Worm (Caenorhabditis elegans) whole organism, L1 larva: Measurements from ENCODE around the gene acs-20.

Experiments used
- C04F5.9 ChIP-seq: sonication (generic microtip); optimal IDR thresholded peaks from 2 replicates; lab custom pipeline; 2016; ENCODE audit warnings: missing genetic modification characterization, missing compliant biosample characterization
- F16B12.6 ChIP-seq: fragments of 150-350 bp; optimal IDR thresholded peaks from 2 replicates; lab custom pipeline; 2014; ENCODE audit warnings: missing biosample characterization, missing genetic modification characterization
- Y116A8C.19 ChIP-seq: sonication (generic microtip); optimal IDR thresholded peaks from 2 replicates; lab custom pipeline; 2016; ENCODE audit warnings: missing compliant biosample characterization, missing genetic modification characterization, borderline replicate concordance
- aha-1 ChIP-seq: fragments of 150-350 bp; optimal IDR thresholded peaks from 2 replicates; lab custom pipeline; 2014; ENCODE audit warnings: missing biosample characterization, missing genetic modification characterization
- aly-2 ChIP-seq: fragments of 150-350 bp; optimal IDR thresholded peaks from 2 replicates; lab custom pipeline; 2014; ENCODE audit warnings: missing biosample characterization, missing genetic modification characterization
- ceh-63 ChIP-seq: fragments of 200-800 bp; sonication (Bioruptor generic); optimal IDR thresholded peaks from 2 replicates; lab custom pipeline; 2018; ENCODE audit warnings: mild to moderate bottlenecking, missing genetic modification characterization, missing compliant biosample characterization
- ceh-82 ChIP-seq, 3 experiments: fragments of 150-350 bp in 1 of 3; sonication (generic microtip) in 2 of 3; optimal IDR thresholded peaks; 2 replicates each; lab custom pipeline; 2014 to 2017; ENCODE audit warnings: missing biosample characterization in 3 of 3, missing genetic modification characterization in 3 of 3
- ceh-90 ChIP-seq: sonication (generic microtip); optimal IDR thresholded peaks from 2 replicates; lab custom pipeline; 2016; ENCODE audit warnings: missing genetic modification characterization, missing compliant biosample characterization
- ces-1 ChIP-seq: fragments of 150-350 bp; optimal IDR thresholded peaks from 2 replicates; lab custom pipeline; 2014; ENCODE audit warnings: missing biosample characterization, missing genetic modification reagents, missing genetic modification characterization
- efl-3 ChIP-seq: fragments of 200-800 bp; sonication (Bioruptor generic); optimal IDR thresholded peaks from 2 replicates; lab custom pipeline; 2018; ENCODE audit warnings: mild to moderate bottlenecking, missing genetic modification characterization, missing compliant biosample characterization
- elt-2 ChIP-seq: sonication (generic microtip); optimal IDR thresholded peaks from 2 replicates; lab custom pipeline; 2016; ENCODE audit warnings: missing genetic modification characterization, mild to moderate bottlenecking, inconsistent platforms, missing compliant biosample characterization, missing genetic modification reagents
- elt-3 ChIP-seq, 6 experiments: fragments of 150-350 bp in 1 of 6; sonication (generic microtip); optimal IDR thresholded peaks; 2 replicates each; lab custom pipeline; 2017 to 2018; ENCODE audit warnings: missing biosample characterization in 6 of 6, missing genetic modification characterization in 6 of 6, inconsistent platforms in 1 of 6
- ets-5 ChIP-seq: fragments of 200-800 bp; sonication (Bioruptor generic); IDR thresholded peaks from 2 replicates; pipeline ENCODE4 v1.3.6; 2022; ENCODE audit warnings: missing genetic modification characterization, missing compliant biosample characterization
- fkh-10 ChIP-seq: sonication (generic microtip); optimal IDR thresholded peaks from 2 replicates; lab custom pipeline; 2017; ENCODE audit warnings: missing biosample characterization, missing genetic modification reagents, missing genetic modification characterization
- grh-1 ChIP-seq: fragments of 200-800 bp; sonication (Bioruptor generic); IDR thresholded peaks from 2 replicates; pipeline ENCODE4 v1.3.6; 2022; ENCODE audit warnings: missing genetic modification reagents, missing genetic modification characterization, missing compliant biosample characterization
- hlh-17 ChIP-seq: fragments of 200-800 bp; sonication (Bioruptor generic); optimal IDR thresholded peaks from 2 replicates; lab custom pipeline; 2018; ENCODE audit warnings: missing genetic modification characterization, mild to moderate bottlenecking, missing compliant biosample characterization, moderate library complexity, borderline replicate concordance
- irx-1 ChIP-seq: sonication (generic microtip); optimal IDR thresholded peaks from 2 replicates; lab custom pipeline; 2016; ENCODE audit warnings: missing genetic modification characterization, missing compliant biosample characterization
- isw-1 ChIP-seq: fragments of 200-800 bp; sonication (Bioruptor generic); IDR thresholded peaks from 2 replicates; pipeline ENCODE4 v1.3.6; 2022; ENCODE audit warnings: missing genetic modification characterization, missing compliant biosample characterization
- jun-1 ChIP-seq: fragments of 150-350 bp; optimal IDR thresholded peaks from 2 replicates; lab custom pipeline; 2014; ENCODE audit warnings: missing biosample characterization, missing genetic modification reagents, missing genetic modification characterization
- lin-13 ChIP-seq: fragments of 150-350 bp; optimal IDR thresholded peaks from 2 replicates; lab custom pipeline; 2014; ENCODE audit warnings: missing biosample characterization, missing genetic modification reagents, missing genetic modification characterization
- lin-35 ChIP-seq, 2 experiments: fragments of 150-350 bp; optimal IDR thresholded peaks; 2 replicates each; lab custom pipeline; 2014; ENCODE audit warnings: missing biosample characterization in 2 of 2, missing genetic modification characterization in 2 of 2, missing genetic modification reagents in 2 of 2
- lsy-2 ChIP-seq, 2 experiments: fragments of 150-350 bp; optimal IDR thresholded peaks; 2 replicates each; lab custom pipeline; 2014; ENCODE audit warnings: missing biosample characterization in 2 of 2, missing genetic modification characterization in 2 of 2
- mab-9 ChIP-seq: fragments of 200-800 bp; sonication (Bioruptor generic); IDR thresholded peaks from 2 replicates; pipeline ENCODE4 v1.3.6; 2022; ENCODE audit warnings: missing genetic modification reagents, missing genetic modification characterization, missing compliant biosample characterization
- mdl-1 ChIP-seq, 2 experiments: fragments of 150-350 bp; optimal IDR thresholded peaks; 2 replicates each; lab custom pipeline; 2014 to 2017; ENCODE audit warnings: missing biosample characterization in 2 of 2, missing genetic modification characterization in 2 of 2, inconsistent platforms in 1 of 2
- nhr-12 ChIP-seq: sonication (generic microtip); optimal IDR thresholded peaks from 2 replicates; lab custom pipeline; 2017; ENCODE audit warnings: missing biosample characterization, missing genetic modification characterization
- nhr-19 ChIP-seq: fragments of 200-800 bp; sonication (Bioruptor generic); conservative IDR thresholded peaks from 2 replicates; pipeline ENCODE4 v1.3.6; 2022; ENCODE audit warnings: missing genetic modification characterization, missing compliant biosample characterization
- nhr-47 ChIP-seq: sonication (generic microtip); optimal IDR thresholded peaks from 2 replicates; lab custom pipeline; 2016; ENCODE audit warnings: mild to moderate bottlenecking, missing genetic modification characterization, moderate library complexity, missing compliant biosample characterization
- nhr-77 ChIP-seq: fragments of 150-350 bp; optimal IDR thresholded peaks from 2 replicates; lab custom pipeline; 2014; ENCODE audit warnings: missing biosample characterization, missing genetic modification characterization
- nhr-85 ChIP-seq: sonication (generic microtip); peaks from one replicate; lab custom pipeline; 2016; ENCODE audit warnings: missing genetic modification characterization, inconsistent platforms, missing compliant biosample characterization
- nhr-90 ChIP-seq: sonication (generic microtip); optimal IDR thresholded peaks from 2 replicates; lab custom pipeline; 2016; ENCODE audit warnings: mild to moderate bottlenecking, missing genetic modification characterization, missing compliant biosample characterization; ENCODE audit not compliant: poor library complexity
- pax-3 ChIP-seq: fragments of 200-800 bp; sonication (Bioruptor generic); optimal IDR thresholded peaks from 2 replicates; lab custom pipeline; 2018; ENCODE audit warnings: mild to moderate bottlenecking, missing genetic modification characterization, moderate library complexity, missing compliant biosample characterization
- pqm-1 ChIP-seq: sonication (generic microtip); optimal IDR thresholded peaks from 3 replicates; lab custom pipeline; 2017; ENCODE audit warnings: missing biosample characterization, missing genetic modification characterization
- rnt-1 ChIP-seq: sonication (generic microtip); optimal IDR thresholded peaks from 2 replicates; lab custom pipeline; 2016; ENCODE audit warnings: mild to moderate bottlenecking, missing genetic modification characterization, moderate library complexity, missing compliant biosample characterization
- skn-1 ChIP-seq: fragments of 150-350 bp; optimal IDR thresholded peaks from 2 replicates; lab custom pipeline; 2014; ENCODE audit warnings: missing biosample characterization, missing genetic modification characterization
- snpc-4 ChIP-seq: fragments of 150-350 bp; optimal IDR thresholded peaks from 2 replicates; lab custom pipeline; 2014; ENCODE audit warnings: missing biosample characterization, missing genetic modification characterization
- sox-4 ChIP-seq: sonication (generic microtip); optimal IDR thresholded peaks from 2 replicates; lab custom pipeline; 2016; ENCODE audit warnings: missing genetic modification characterization, missing compliant biosample characterization
- sptf-1 ChIP-seq: fragments of 150-350 bp; optimal IDR thresholded peaks from 2 replicates; lab custom pipeline; 2014; ENCODE audit warnings: missing biosample characterization, missing genetic modification characterization
- sup-37 ChIP-seq: fragments of 200-800 bp; sonication (Bioruptor generic); optimal IDR thresholded peaks from 2 replicates; lab custom pipeline; 2018; ENCODE audit warnings: mild to moderate bottlenecking, missing genetic modification characterization, missing compliant biosample characterization
- tlp-1 ChIP-seq: fragments of 150-350 bp; optimal IDR thresholded peaks from 2 replicates; lab custom pipeline; 2014; ENCODE audit warnings: missing biosample characterization, missing genetic modification characterization
- unc-98 ChIP-seq: fragments of 200-800 bp; sonication (Bioruptor generic); IDR thresholded peaks from 2 replicates; pipeline ENCODE4 v1.3.6; 2022; ENCODE audit warnings: missing genetic modification characterization, missing compliant biosample characterization
- vab-15 ChIP-seq: sonication (generic microtip); optimal IDR thresholded peaks from 2 replicates; lab custom pipeline; 2017; ENCODE audit warnings: missing genotype, mild to moderate bottlenecking, missing genetic modification characterization, missing compliant biosample characterization
- xbp-1 ChIP-seq: sonication (generic microtip); optimal IDR thresholded peaks from 2 replicates; lab custom pipeline; 2016; ENCODE audit warnings: missing genetic modification characterization, missing compliant biosample characterization
- zag-1 ChIP-seq: fragments of 150-350 bp; optimal IDR thresholded peaks from 2 replicates; lab custom pipeline; 2014; ENCODE audit warnings: missing biosample characterization, missing genetic modification characterization
- zip-4 ChIP-seq: fragments of 200-800 bp; sonication (Bioruptor generic); optimal IDR thresholded peaks from 2 replicates; lab custom pipeline; 2018; ENCODE audit warnings: mild to moderate bottlenecking, missing genetic modification characterization, moderate library complexity, missing compliant biosample characterization

The acs-20 gene

DNA sequence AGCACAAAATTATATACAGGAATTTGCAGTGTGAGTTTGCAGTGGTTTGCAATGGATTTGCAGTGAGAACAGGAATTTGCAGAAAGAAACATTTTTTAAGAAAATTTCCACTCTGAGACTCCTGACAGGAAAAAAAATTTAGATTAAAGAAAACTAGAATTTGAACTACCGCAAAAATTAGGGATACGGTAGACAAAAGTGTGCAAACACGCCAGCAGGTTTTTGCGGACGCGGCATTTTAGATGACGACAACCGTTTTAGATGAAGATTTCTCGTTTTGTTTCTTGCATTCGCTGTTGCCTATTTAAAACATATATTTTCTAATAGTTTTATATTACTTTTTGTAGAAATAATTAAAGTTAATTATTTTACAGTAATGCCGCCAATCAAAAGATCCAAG is 26.6 kb downstream of the acs-20 start, which contains the start of gene wdr-46 (continued):
- TF ChIP-seq nhr-77 (peak; percentile 60), aha-1 (tag; lab: Kevin White, UChicago) (no peak), snpc-4 (tag; lab: Kevin White, UChicago) (peak; percentile 70), fkh-10 (GFP tag; lab: Kevin White, UChicago) (peak; percentile 48), efl-3 (GFP tag; lab: Kevin White, UChicago) (peak; percentile 18), nhr-19 (GFP tag; lab: Robert Waterston, UW) (peak; percentile 88), nhr-85 (tag; lab: Kevin White, UChicago) (peak; percentile 92), vab-15 (tag; lab: Kevin White, UChicago) (peak; percentile 15), ceh-63 (GFP tag; lab: Kevin White, UChicago) (no peak), elt-2 (tag; lab: Kevin White, UChicago) (no peak), mab-9 (GFP tag; lab: Robert Waterston, UW) (peak; percentile 70; the same call in 1 of the 2 replicates), C04F5.9 (peak; percentile 73), Y116A8C.19 (tag; lab: Kevin White, UChicago) (no peak), isw-1 (GFP tag; lab: Robert Waterston, UW) (peak; percentile 88), skn-1 (peak; percentile 88), aly-2 (tag; lab: Kevin White, UChicago) (peak; percentile 72), lin-13 (GFP tag; lab: Kevin White, UChicago) (peak; percentile 68), rnt-1 (tag; lab: Kevin White, UChicago) (peak; percentile 90), ces-1 (no peak), sox-4 (tag; lab: Kevin White, UChicago) (peak; percentile 45), hlh-17 (no peak), pqm-1 (tag; lab: Kevin White, UChicago) (no peak), irx-1 (tag; lab: Kevin White, UChicago) (peak; percentile 63), sptf-1 (no peak), xbp-1 (tag; lab: Kevin White, UChicago) (peak; percentile 89), zip-4 (GFP tag; lab: Kevin White, UChicago) (peak; percentile 57), jun-1 (tag; lab: Kevin White, UChicago) (peak; percentile 83), elt-3 (tag; optimal IDR thresholded peaks at IDR 0.05; lab: Kevin White, UChicago) (peak in 3 of 6 experiments; percentile 56 to 83 (median 66)), nhr-47 (tag; lab: Kevin White, UChicago) (peak; percentile 92), ets-5 (no peak), ceh-90 (tag; lab: Kevin White, UChicago) (peak; percentile 47), ceh-82 (tag; optimal IDR thresholded peaks at IDR 0.05; lab: Kevin White, UChicago) (peak; percentile 84 to 89 (median 87)), tlp-1 (tag; lab: Kevin White, UChicago) (no peak), grh-1 (GFP tag; lab: Robert Waterston, UW) (peak; percentile 83), mdl-1 (tag; optimal IDR thresholded peaks at IDR 0.05; lab: Kevin White, UChicago) (peak in 1 of 2 experiments; percentile 79), F16B12.6 (tag; lab: Kevin White, UChicago) (peak; percentile 98), zag-1 (tag; lab: Kevin White, UChicago) (peak; percentile 11), unc-98 (GFP tag; lab: Robert Waterston, UW) (peak; percentile 11; the same call in 1 of the 2 replicates), nhr-12 (tag; lab: Kevin White, UChicago) (no peak), lin-35 (GFP tag; optimal IDR thresholded peaks at IDR 0.05; lab: Kevin White, UChicago) (peak; percentile 98 to 99), sup-37 (peak; percentile 38), nhr-90 (tag; lab: Kevin White, UChicago) (peak; percentile 88), pax-3 (tag; lab: Kevin White, UChicago) (peak; percentile 59), lsy-2 (tag; optimal IDR thresholded peaks at IDR 0.05; lab: Kevin White, UChicago) (peak; percentile 100)
- TF ChIP-seq, all 84 proteins: peak for 60
